Worm (Caenorhabditis elegans) whole organism, L4 larva: ENCODE data around the gene W05E10.2.

Experiments used
- D1046.2 ChIP-seq: fragments of 200-800 bp; sonication (Bioruptor generic); IDR thresholded peaks from 2 replicates; pipeline ENCODE4 v1.3.6; 2022; ENCODE audit warnings: missing genetic modification characterization, missing compliant biosample characterization
- dve-1 ChIP-seq: sonication (generic microtip); optimal IDR thresholded peaks from 2 replicates; lab custom pipeline; 2017; ENCODE audit warnings: antibody characterized with exemption, mild to moderate bottlenecking, missing genetic modification characterization, missing compliant biosample characterization; ENCODE audit not compliant: insufficient read depth
- hmg-1.1 ChIP-seq: fragments of 200-800 bp; sonication (Bioruptor generic); IDR thresholded peaks from 2 replicates; pipeline ENCODE4 v1.3.6; 2022; ENCODE audit warnings: missing genetic modification reagents, missing genetic modification characterization, missing compliant biosample characterization
- jun-1 ChIP-seq: fragments of 150-350 bp; optimal IDR thresholded peaks from 2 replicates; lab custom pipeline; 2014; ENCODE audit warnings: missing biosample characterization, missing genetic modification reagents, missing genetic modification characterization
- lsy-2 ChIP-seq, 2 experiments: fragments of 150-350 bp in 1 of 2; sonication (generic microtip) in 1 of 2; optimal IDR thresholded peaks; 2 replicates each; lab custom pipeline; 2014 to 2017; ENCODE audit warnings: missing biosample characterization in 2 of 2, missing genetic modification characterization in 2 of 2
- nhr-11 ChIP-seq: fragments of 150-350 bp; optimal IDR thresholded peaks from 2 replicates; lab custom pipeline; 2014; ENCODE audit warnings: missing biosample characterization, missing genetic modification characterization
- unc-130 ChIP-seq: sonication (generic microtip); optimal IDR thresholded peaks from 2 replicates; lab custom pipeline; 2016; ENCODE audit warnings: missing genetic modification reagents, missing genetic modification characterization, missing compliant biosample characterization
- zag-1 ChIP-seq: fragments of 150-350 bp; optimal IDR thresholded peaks from 2 replicates; lab custom pipeline; 2014; ENCODE audit warnings: missing biosample characterization, missing genetic modification characterization

DNA sequence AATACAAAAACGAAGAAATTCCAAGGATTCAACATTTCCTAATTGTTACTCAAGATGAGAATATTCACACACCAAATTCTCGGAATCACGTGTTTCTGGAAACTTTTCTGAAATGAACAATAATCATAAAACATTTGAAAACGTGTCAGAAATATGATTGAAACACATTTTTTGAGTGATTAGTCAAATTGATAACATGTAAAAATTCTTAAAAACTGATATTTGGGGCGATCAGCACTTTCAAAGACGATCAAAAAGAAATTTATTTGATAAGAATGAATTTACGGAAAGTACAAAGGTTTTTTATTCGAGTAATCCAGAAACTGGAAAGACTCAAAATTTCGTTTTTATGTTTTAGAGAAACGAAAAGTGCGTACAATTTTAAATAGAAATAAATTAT is 28.8 kb downstream of the W05E10.2 start, which contains the start of gene tre-3:
- no peak for TF ChIP-seq D1046.2 (GFP tag; lab: Robert Waterston, UW)
- TF ChIP-seq unc-130 = no peak
- no peak for TF ChIP-seq jun-1 (tag; lab: Kevin White, UChicago)
- TF ChIP-seq nhr-11 (tag; lab: Kevin White, UChicago) = no peak
- TF ChIP-seq zag-1 (tag; lab: Kevin White, UChicago) = no peak
- no peak for TF ChIP-seq hmg-1.1
- TF ChIP-seq dve-1 (tag; lab: Kevin White, UChicago) = no peak
- no peak for TF ChIP-seq lsy-2 (tag; optimal IDR thresholded peaks at IDR 0.05; lab: Kevin White, UChicago)
